Fruit fly (Drosophila melanogaster) whole organism, wandering third instar larva: ENCODE results near the gene CG33630.

Experiments
- GATAd ChIP-seq: sonication (Bioruptor generic); optimal IDR thresholded peaks from 2 replicates; lab custom pipeline; 2016; ENCODE audit warnings: missing biosample characterization, missing genetic modification characterization
- Hr78 ChIP-seq: fragments of >200 bp; optimal IDR thresholded peaks from 2 replicates; lab custom pipeline; 2017; ENCODE audit warnings: missing biosample characterization, missing genetic modification characterization
- Vsx2 ChIP-seq: fragments of 200-300, 225-300 bp; sonication (Bioruptor generic); optimal IDR thresholded peaks from 2 replicates; lab custom pipeline; 2018; ENCODE audit warnings: missing biosample characterization, missing genetic modification characterization; ENCODE audit not compliant: partially characterized antibody
- dmrt93B ChIP-seq: fragments of 200-800 bp; sonication (Bioruptor generic); optimal IDR thresholded peaks from 2 replicates; lab custom pipeline; 2018; ENCODE audit warnings: missing biosample characterization, mild to moderate bottlenecking, missing genetic modification characterization
- foxo ChIP-seq, 2 experiments: fragments of 200-800 bp; sonication (Bioruptor generic); optimal IDR thresholded peaks; 2 replicates in 1 of 2; 3 replicates in 1 of 2; lab custom pipeline; 2016 to 2017; ENCODE audit warnings: missing biosample characterization in 2 of 2, missing genetic modification characterization in 2 of 2
- fru ChIP-seq: fragments of 200-800 bp; sonication (Bioruptor generic); optimal IDR thresholded peaks from 3 replicates; lab custom pipeline; 2016; ENCODE audit warnings: missing biosample characterization, mild to moderate bottlenecking, missing genetic modification characterization
- lola ChIP-seq: fragments of >200 bp; optimal IDR thresholded peaks from 2 replicates; lab custom pipeline; 2017; ENCODE audit warnings: missing biosample characterization, missing genetic modification characterization
- woc ChIP-seq: sonication (Bioruptor generic); optimal IDR thresholded peaks from 2 replicates; lab custom pipeline; 2016; ENCODE audit warnings: missing biosample characterization, mild to moderate bottlenecking, missing genetic modification characterization

DNA sequence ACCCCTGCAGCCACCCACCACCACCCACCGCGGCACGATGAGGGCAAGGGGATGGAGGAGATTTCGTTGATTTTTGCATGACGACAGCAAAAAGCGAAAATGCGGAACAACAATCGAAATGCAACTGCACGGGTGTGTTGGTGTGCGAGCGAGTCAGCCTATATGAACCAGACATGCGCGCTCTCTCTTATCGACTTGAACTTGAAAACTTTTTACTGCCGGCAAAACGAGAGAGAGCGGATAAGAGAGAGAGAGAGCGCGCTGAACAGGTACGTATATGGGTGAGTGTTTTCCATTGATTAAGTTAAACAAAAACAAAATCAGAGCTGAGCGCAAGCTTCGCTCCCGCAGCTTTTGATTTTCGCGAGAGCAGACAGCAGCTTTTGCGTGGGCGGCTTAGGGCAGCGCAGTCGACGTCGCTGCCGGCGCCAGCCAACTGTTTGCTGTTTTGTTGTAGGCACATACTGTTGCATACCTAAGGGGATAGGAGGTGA, 26.8 kb downstream of the CG33630 start:
- TF ChIP-seq Hr78 = no peak
- no peak for TF ChIP-seq foxo (GFP tag; optimal IDR thresholded peaks at IDR 0.05; lab: Kevin White, UChicago)
- TF ChIP-seq fru = peak; percentile 14
- no peak for TF ChIP-seq lola (GFP tag; lab: Kevin White, UChicago)
- TF ChIP-seq GATAd (GFP tag; lab: Kevin White, UChicago) = no peak
- TF ChIP-seq dmrt93B (GFP tag; lab: Kevin White, UChicago) = no peak
- peak; percentile 83 for TF ChIP-seq Vsx2
- TF ChIP-seq woc = no peak
